Worm (Caenorhabditis elegans) whole organism, early embryonic: ENCODE data around the gene gpn-1.

Experiments
- B0310.2 ChIP-seq: sonication (generic microtip); optimal IDR thresholded peaks from 2 replicates; lab custom pipeline; 2016; ENCODE audit warnings: mild to moderate bottlenecking, missing genetic modification characterization, missing compliant biosample characterization
- aly-1 ChIP-seq: sonication (generic microtip); optimal IDR thresholded peaks from 2 replicates; lab custom pipeline; 2016; ENCODE audit warnings: missing genetic modification characterization, missing compliant biosample characterization
- ceh-13 ChIP-seq: fragments of 200-800 bp; sonication (Bioruptor generic); optimal IDR thresholded peaks from 2 replicates; lab custom pipeline; 2018; ENCODE audit warnings: mild to moderate bottlenecking, missing genetic modification characterization, missing compliant biosample characterization
- flt-1 ChIP-seq: fragments of 200-800 bp; sonication (Bioruptor generic); IDR thresholded peaks from 2 replicates; pipeline ENCODE4 v1.3.6; 2022; ENCODE audit warnings: missing genetic modification characterization, missing compliant biosample characterization
- hmbx-1 ChIP-seq: sonication (generic microtip); optimal IDR thresholded peaks from 2 replicates; lab custom pipeline; 2016; ENCODE audit warnings: mild to moderate bottlenecking, missing genetic modification characterization, missing compliant biosample characterization
- hmg-4 ChIP-seq: fragments of 200-800 bp; sonication (Bioruptor generic); optimal IDR thresholded peaks from 2 replicates; lab custom pipeline; 2018; ENCODE audit warnings: mild to moderate bottlenecking, missing genetic modification characterization, missing compliant biosample characterization
- pes-1 ChIP-seq: fragments of 200-800 bp; sonication (Bioruptor generic); IDR thresholded peaks from 2 replicates; pipeline ENCODE4 v1.3.6; 2022; ENCODE audit warnings: missing genetic modification reagents, missing genetic modification characterization, missing compliant biosample characterization
- scrt-1 ChIP-seq: fragments of 200-800 bp; sonication (Bioruptor generic); IDR thresholded peaks from 2 replicates; pipeline ENCODE4 v1.3.6; 2022; ENCODE audit warnings: missing genetic modification characterization, missing compliant biosample characterization
- sea-1 ChIP-seq: fragments of 200-800 bp; sonication (Bioruptor generic); conservative IDR thresholded peaks from 2 replicates; pipeline ENCODE4 v1.3.6; 2022; ENCODE audit warnings: missing genetic modification characterization, missing compliant biosample characterization
- tra-4 ChIP-seq: sonication (generic microtip); optimal IDR thresholded peaks from 2 replicates; lab custom pipeline; 2017; ENCODE audit warnings: missing genetic modification characterization, missing compliant biosample characterization

DNA sequence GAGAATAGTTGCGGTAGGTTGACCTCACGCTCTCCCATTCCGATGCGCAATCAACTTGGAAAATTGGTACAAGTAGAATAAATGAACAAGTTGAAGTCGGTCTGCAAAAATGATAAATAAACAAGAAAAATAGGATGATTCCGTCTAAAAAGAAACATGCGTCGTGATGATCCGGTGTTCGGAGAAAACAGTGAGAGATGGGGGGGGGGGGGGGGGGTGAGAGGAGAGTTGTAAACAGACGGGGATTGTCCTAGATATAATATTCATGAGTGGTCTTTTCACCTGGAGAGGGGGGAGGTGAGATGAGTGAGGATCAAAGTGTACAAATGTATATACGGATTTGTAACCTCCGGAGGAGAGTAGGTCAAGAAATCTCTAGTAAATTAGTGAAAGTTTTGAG, 5.9 kb upstream of the gpn-1 start, which contains the start of gene F59D12.2:
- no peak for TF ChIP-seq flt-1
- no peak for TF ChIP-seq sea-1 (GFP tag; lab: Robert Waterston, UW)
- TF ChIP-seq scrt-1 (GFP tag; lab: Robert Waterston, UW) = no peak
- no peak for TF ChIP-seq tra-4 (tag; lab: Kevin White, UChicago)
- no peak for TF ChIP-seq ceh-13 (GFP tag; lab: Kevin White, UChicago)
- no peak for TF ChIP-seq aly-1 (tag; lab: Kevin White, UChicago)
- no peak for TF ChIP-seq B0310.2 (tag; lab: Kevin White, UChicago)
- TF ChIP-seq hmbx-1 (tag; lab: Kevin White, UChicago) = no peak
- TF ChIP-seq pes-1 (GFP tag; lab: Robert Waterston, UW) = no peak
- TF ChIP-seq hmg-4 (GFP tag; lab: Kevin White, UChicago) = no peak
